Worm (Caenorhabditis elegans) whole organism, L1 larva: ENCODE data around the gene twk-28.

Source experiments
- F16B12.6 ChIP-seq: fragments of 150-350 bp; optimal IDR thresholded peaks from 2 replicates; lab custom pipeline; 2014; ENCODE audit warnings: missing biosample characterization, missing genetic modification characterization
- Y116A8C.19 ChIP-seq: sonication (generic microtip); optimal IDR thresholded peaks from 2 replicates; lab custom pipeline; 2016; ENCODE audit warnings: missing compliant biosample characterization, missing genetic modification characterization, borderline replicate concordance
- alr-1 ChIP-seq: fragments of 200-800 bp; sonication (Bioruptor generic); optimal IDR thresholded peaks from 2 replicates; lab custom pipeline; 2018; ENCODE audit warnings: borderline replicate concordance, mild to moderate bottlenecking, missing genetic modification characterization, missing compliant biosample characterization
- aly-2 ChIP-seq: fragments of 150-350 bp; optimal IDR thresholded peaks from 2 replicates; lab custom pipeline; 2014; ENCODE audit warnings: missing biosample characterization, missing genetic modification characterization
- ama-1 ChIP-seq: fragments of 150-350 bp; optimal IDR thresholded peaks from 2 replicates; lab custom pipeline; 2014
- blmp-1 ChIP-seq: fragments of 150-350 bp; optimal IDR thresholded peaks from 2 replicates; lab custom pipeline; 2014; ENCODE audit warnings: missing biosample characterization, missing genetic modification characterization
- ceh-63 ChIP-seq: fragments of 200-800 bp; sonication (Bioruptor generic); optimal IDR thresholded peaks from 2 replicates; lab custom pipeline; 2018; ENCODE audit warnings: mild to moderate bottlenecking, missing genetic modification characterization, missing compliant biosample characterization
- ceh-8 ChIP-seq: fragments of 200-800 bp; sonication (Bioruptor generic); optimal IDR thresholded peaks from 2 replicates; lab custom pipeline; 2018; ENCODE audit warnings: mild to moderate bottlenecking, missing genetic modification characterization, moderate library complexity, missing compliant biosample characterization
- dsc-1 ChIP-seq: sonication (generic microtip); optimal IDR thresholded peaks from 2 replicates; lab custom pipeline; 2016; ENCODE audit warnings: mild to moderate bottlenecking, missing genetic modification characterization, missing compliant biosample characterization
- efl-3 ChIP-seq: fragments of 200-800 bp; sonication (Bioruptor generic); optimal IDR thresholded peaks from 2 replicates; lab custom pipeline; 2018; ENCODE audit warnings: mild to moderate bottlenecking, missing genetic modification characterization, missing compliant biosample characterization
- elt-3 ChIP-seq, 6 experiments: fragments of 150-350 bp in 1 of 6; sonication (generic microtip); optimal IDR thresholded peaks; 2 replicates each; lab custom pipeline; 2017 to 2018; ENCODE audit warnings: missing biosample characterization in 6 of 6, missing genetic modification characterization in 6 of 6, inconsistent platforms in 1 of 6
- fkh-4 ChIP-seq: sonication (generic microtip); optimal IDR thresholded peaks from 2 replicates; lab custom pipeline; 2016; ENCODE audit warnings: missing compliant biosample characterization, missing genetic modification characterization, borderline replicate concordance
- hlh-17 ChIP-seq: fragments of 200-800 bp; sonication (Bioruptor generic); optimal IDR thresholded peaks from 2 replicates; lab custom pipeline; 2018; ENCODE audit warnings: missing genetic modification characterization, mild to moderate bottlenecking, missing compliant biosample characterization, moderate library complexity, borderline replicate concordance
- hlh-4 ChIP-seq: sonication (generic microtip); optimal IDR thresholded peaks from 2 replicates; lab custom pipeline; 2016; ENCODE audit warnings: mild to moderate bottlenecking, missing genetic modification characterization, missing compliant biosample characterization
- hpl-2 ChIP-seq: fragments of 150-350 bp; optimal IDR thresholded peaks from 2 replicates; lab custom pipeline; 2014; ENCODE audit warnings: missing biosample characterization, missing genetic modification reagents, missing genetic modification characterization
- isw-1 ChIP-seq: fragments of 200-800 bp; sonication (Bioruptor generic); IDR thresholded peaks from 2 replicates; pipeline ENCODE4 v1.3.6; 2022; ENCODE audit warnings: missing genetic modification characterization, missing compliant biosample characterization
- lin-14 ChIP-seq: fragments of 200-800 bp; sonication (Bioruptor generic); optimal IDR thresholded peaks from 2 replicates; lab custom pipeline; 2018; ENCODE audit warnings: mild to moderate bottlenecking, missing genetic modification characterization, moderate library complexity, missing compliant biosample characterization
- lin-15B ChIP-seq: fragments of 150-350 bp; sonication (generic microtip); optimal IDR thresholded peaks from 3 replicates; lab custom pipeline; 2014; ENCODE audit warnings: missing biosample characterization, missing genetic modification characterization
- lin-35 ChIP-seq, 2 experiments: fragments of 150-350 bp; optimal IDR thresholded peaks; 2 replicates each; lab custom pipeline; 2014; ENCODE audit warnings: missing biosample characterization in 2 of 2, missing genetic modification characterization in 2 of 2, missing genetic modification reagents in 2 of 2
- lin-39 ChIP-seq: fragments of 150-350 bp; optimal IDR thresholded peaks from 2 replicates; lab custom pipeline; 2014; ENCODE audit warnings: missing biosample characterization, missing genetic modification reagents, missing genetic modification characterization
- lsy-2 ChIP-seq, 2 experiments: fragments of 150-350 bp; optimal IDR thresholded peaks; 2 replicates each; lab custom pipeline; 2014; ENCODE audit warnings: missing biosample characterization in 2 of 2, missing genetic modification characterization in 2 of 2
- mab-9 ChIP-seq: fragments of 200-800 bp; sonication (Bioruptor generic); IDR thresholded peaks from 2 replicates; pipeline ENCODE4 v1.3.6; 2022; ENCODE audit warnings: missing genetic modification reagents, missing genetic modification characterization, missing compliant biosample characterization
- mef-2 ChIP-seq: fragments of 150-350 bp; optimal IDR thresholded peaks from 2 replicates; lab custom pipeline; 2014; ENCODE audit warnings: missing biosample characterization, missing genetic modification characterization
- mep-1 ChIP-seq: fragments of 150-350 bp; optimal IDR thresholded peaks from 2 replicates; lab custom pipeline; 2014; ENCODE audit warnings: missing biosample characterization, missing genetic modification characterization
- nhr-20 ChIP-seq: sonication (generic microtip); optimal IDR thresholded peaks from 2 replicates; lab custom pipeline; 2016; ENCODE audit warnings: mild to moderate bottlenecking, missing genetic modification characterization, missing compliant biosample characterization
- nhr-237 ChIP-seq: fragments of 150-350 bp; optimal IDR thresholded peaks from 2 replicates; lab custom pipeline; 2014; ENCODE audit warnings: missing biosample characterization, missing genetic modification characterization
- nhr-47 ChIP-seq: sonication (generic microtip); optimal IDR thresholded peaks from 2 replicates; lab custom pipeline; 2016; ENCODE audit warnings: mild to moderate bottlenecking, missing genetic modification characterization, moderate library complexity, missing compliant biosample characterization
- nhr-71 ChIP-seq: sonication (generic microtip); optimal IDR thresholded peaks from 2 replicates; lab custom pipeline; 2016; ENCODE audit warnings: mild to moderate bottlenecking, missing genetic modification characterization, moderate library complexity, missing compliant biosample characterization
- nhr-84 ChIP-seq: sonication (generic microtip); optimal IDR thresholded peaks from 2 replicates; lab custom pipeline; 2017; ENCODE audit warnings: missing biosample characterization, missing genetic modification characterization
- nhr-85 ChIP-seq: sonication (generic microtip); peaks from one replicate; lab custom pipeline; 2016; ENCODE audit warnings: missing genetic modification characterization, inconsistent platforms, missing compliant biosample characterization
- nhr-90 ChIP-seq: sonication (generic microtip); optimal IDR thresholded peaks from 2 replicates; lab custom pipeline; 2016; ENCODE audit warnings: mild to moderate bottlenecking, missing genetic modification characterization, missing compliant biosample characterization; ENCODE audit not compliant: poor library complexity
- pag-3 ChIP-seq: sonication (generic microtip); optimal IDR thresholded peaks from 2 replicates; lab custom pipeline; 2017; ENCODE audit warnings: missing genetic modification characterization, mild to moderate bottlenecking, missing compliant biosample characterization, antibody characterized with exemption, borderline replicate concordance; ENCODE audit not compliant: insufficient read depth
- rnt-1 ChIP-seq: sonication (generic microtip); optimal IDR thresholded peaks from 2 replicates; lab custom pipeline; 2016; ENCODE audit warnings: mild to moderate bottlenecking, missing genetic modification characterization, moderate library complexity, missing compliant biosample characterization
- skn-1 ChIP-seq: fragments of 150-350 bp; optimal IDR thresholded peaks from 2 replicates; lab custom pipeline; 2014; ENCODE audit warnings: missing biosample characterization, missing genetic modification characterization
- snu-23 ChIP-seq: sonication (generic microtip); optimal IDR thresholded peaks from 2 replicates; lab custom pipeline; 2016; ENCODE audit warnings: missing genetic modification characterization, missing compliant biosample characterization
- sox-4 ChIP-seq: sonication (generic microtip); optimal IDR thresholded peaks from 2 replicates; lab custom pipeline; 2016; ENCODE audit warnings: missing genetic modification characterization, missing compliant biosample characterization
- sptf-1 ChIP-seq: fragments of 150-350 bp; optimal IDR thresholded peaks from 2 replicates; lab custom pipeline; 2014; ENCODE audit warnings: missing biosample characterization, missing genetic modification characterization
- sup-37 ChIP-seq: fragments of 200-800 bp; sonication (Bioruptor generic); optimal IDR thresholded peaks from 2 replicates; lab custom pipeline; 2018; ENCODE audit warnings: mild to moderate bottlenecking, missing genetic modification characterization, missing compliant biosample characterization
- tbx-2 ChIP-seq: sonication (generic microtip); optimal IDR thresholded peaks from 2 replicates; lab custom pipeline; 2016; ENCODE audit warnings: missing genetic modification characterization, missing compliant biosample characterization
- unc-130 ChIP-seq: fragments of 150-350 bp; optimal IDR thresholded peaks from 2 replicates; lab custom pipeline; 2017; ENCODE audit warnings: missing biosample characterization, missing genetic modification characterization, inconsistent platforms
- unc-62 ChIP-seq: fragments of 150-350 bp; optimal IDR thresholded peaks from 2 replicates; lab custom pipeline; 2014; ENCODE audit warnings: missing biosample characterization, missing genetic modification reagents, missing genetic modification characterization
- unc-86 ChIP-seq: sonication (generic microtip); optimal IDR thresholded peaks from 2 replicates; lab custom pipeline; 2016; ENCODE audit warnings: missing genetic modification characterization, missing compliant biosample characterization
- vab-15 ChIP-seq: sonication (generic microtip); optimal IDR thresholded peaks from 2 replicates; lab custom pipeline; 2017; ENCODE audit warnings: missing genotype, mild to moderate bottlenecking, missing genetic modification characterization, missing compliant biosample characterization
- zip-4 ChIP-seq: fragments of 200-800 bp; sonication (Bioruptor generic); optimal IDR thresholded peaks from 2 replicates; lab custom pipeline; 2018; ENCODE audit warnings: mild to moderate bottlenecking, missing genetic modification characterization, moderate library complexity, missing compliant biosample characterization
- ztf-11 ChIP-seq, 2 experiments: sonication (generic microtip); optimal IDR thresholded peaks; 2 replicates each; lab custom pipeline; 2016 to 2017; ENCODE audit warnings: missing genetic modification characterization in 2 of 2, missing biosample characterization in 1 of 2, missing compliant biosample characterization in 1 of 2
- ztf-4 ChIP-seq: fragments of 150-350 bp; optimal IDR thresholded peaks from 2 replicates; lab custom pipeline; 2014; ENCODE audit warnings: missing biosample characterization, missing genetic modification characterization

twk-28 gene

ce11 chrX:4260297-4260696, 18.8 kb downstream of the twk-28 start, which contains the start of gene C52B9.4 (continued):
- TF ChIP-seq tbx-2 (tag; lab: Kevin White, UChicago), result peak; percentile 50
- peak; percentile 61 for TF ChIP-seq nhr-71 (tag; lab: Kevin White, UChicago)
- TF ChIP-seq sox-4 (tag; lab: Kevin White, UChicago), result no peak
- peak; percentile 29 for TF ChIP-seq mep-1 (tag; lab: Kevin White, UChicago)
- peak; percentile 17 for TF ChIP-seq unc-86 (tag; lab: Kevin White, UChicago)
- no peak for TF ChIP-seq blmp-1
- no peak for TF ChIP-seq ztf-4 (tag; lab: Kevin White, UChicago)
- TF ChIP-seq unc-62, result no peak
- TF ChIP-seq lsy-2 (tag; optimal IDR thresholded peaks at IDR 0.05; lab: Kevin White, UChicago), result peak; percentile 34 to 45
- TF ChIP-seq sup-37, result no peak
- no peak for TF ChIP-seq hlh-4
- TF ChIP-seq skn-1 (tag; lab: Kevin White, UChicago), result peak; percentile 40
- TF ChIP-seq lin-14 (GFP tag; lab: Kevin White, UChicago), result peak; percentile 67
- no peak for TF ChIP-seq vab-15 (tag; lab: Kevin White, UChicago)
- no peak for TF ChIP-seq mef-2 (tag; lab: Kevin White, UChicago)
- TF ChIP-seq F16B12.6 (tag; lab: Kevin White, UChicago), result peak; percentile 91
- TF ChIP-seq nhr-85, result peak; percentile 74
- TF ChIP-seq ceh-8, result no peak
- no peak for TF ChIP-seq fkh-4
- peak; percentile 63 for TF ChIP-seq snu-23 (GFP tag; lab: Kevin White, UChicago)
- TF ChIP-seq isw-1, result no peak
- TF ChIP-seq sptf-1 (tag; lab: Kevin White, UChicago), result no peak
- no peak for TF ChIP-seq efl-3 (GFP tag; lab: Kevin White, UChicago)
- peak; percentile 46 for TF ChIP-seq dsc-1 (tag; lab: Kevin White, UChicago)
- peak; percentile 49 for TF ChIP-seq nhr-20

DNA sequence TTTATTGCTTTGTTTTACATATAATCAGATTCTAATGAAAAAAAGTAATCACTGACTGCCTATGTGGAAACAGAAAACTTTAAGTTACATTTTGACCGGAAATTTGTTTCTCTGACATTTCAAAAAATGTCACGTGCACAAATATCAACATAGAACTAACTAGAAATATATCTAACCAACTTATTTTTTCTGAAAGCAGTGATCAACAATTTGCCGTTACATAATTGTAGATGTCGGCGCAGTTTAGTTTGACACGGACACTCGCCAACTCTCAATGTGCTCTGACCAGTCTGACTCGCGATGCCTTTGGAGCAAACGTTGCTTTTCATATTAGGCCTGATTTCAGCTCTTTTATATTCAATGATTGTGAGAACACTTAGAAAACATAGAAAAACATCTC, 22.4 kb downstream of the twk-28 start, which contains the start of gene srv-6:
Gene srv-6 (plus strand): TSS at position 301 of the 400 bp plus-strand sequence.
- no peak for TF ChIP-seq Y116A8C.19 (tag; lab: Kevin White, UChicago)
- TF ChIP-seq unc-130, result no peak
- no peak for TF ChIP-seq ztf-4 (tag; lab: Kevin White, UChicago)

- TF ChIP-seq nhr-237 (tag; lab: Kevin White, UChicago) (no peak), dsc-1 (tag; lab: Kevin White, UChicago) (no peak), tbx-2 (tag; lab: Kevin White, UChicago) (no peak), unc-86 (tag; lab: Kevin White, UChicago) (no peak), mab-9 (no peak), unc-62 (no peak), ztf-11 (tag; optimal IDR thresholded peaks at IDR 0.05; lab: Kevin White, UChicago) (no peak), nhr-84 (tag; lab: Kevin White, UChicago) (no peak), elt-3 (tag; optimal IDR thresholded peaks at IDR 0.05; lab: Kevin White, UChicago) (no peak), hpl-2 (GFP tag; lab: Kevin White, UChicago) (no peak)
- TF ChIP-seq, all 84 proteins: peak for 0
Observed at ce11 chrX:4255366-4255765, 23.8 kb downstream of the twk-28 start.

ce11 chrX:4254782-4255181, 24.4 kb downstream of the twk-28 start, which contains the start of gene taf-11.1:
taf-11.1 (plus strand) TSS chrX:4255170.
- no peak for TF ChIP-seq pag-3 (tag; lab: Kevin White, UChicago)
- TF ChIP-seq alr-1 (tag; lab: Kevin White, UChicago), result no peak
- TF ChIP-seq isw-1, result no peak
- TF ChIP-seq hlh-17 (GFP tag; lab: Kevin White, UChicago), result no peak
- TF ChIP-seq nhr-85, result peak; percentile 68
- no peak for TF ChIP-seq ceh-63 (GFP tag; lab: Kevin White, UChicago)
- TF ChIP-seq lsy-2 (tag; optimal IDR thresholded peaks at IDR 0.05; lab: Kevin White, UChicago), result peak in 1 of 2 experiments; percentile 24
- TF ChIP-seq rnt-1, result peak; percentile 29
- no peak for TF ChIP-seq nhr-47
- TF ChIP-seq aly-2 (tag; lab: Kevin White, UChicago), result no peak
- TF ChIP-seq ama-1 (lab: Kevin White, UChicago), result no peak
- no peak for TF ChIP-seq zip-4
- TF ChIP-seq lin-15B, result no peak
- peak; percentile 2 for TF ChIP-seq nhr-20
- peak in 1 of 2 experiments; percentile 53 for TF ChIP-seq lin-35 (GFP tag; optimal IDR thresholded peaks at IDR 0.05; lab: Kevin White, UChicago)
- TF ChIP-seq nhr-90, result no peak
- no peak for TF ChIP-seq lin-39 (tag; lab: Kevin White, UChicago)
- no peak for TF ChIP-seq sptf-1 (tag; lab: Kevin White, UChicago)
- TF ChIP-seq sox-4 (tag; lab: Kevin White, UChicago), result no peak
- peak; percentile 26 for TF ChIP-seq mep-1 (tag; lab: Kevin White, UChicago)
- peak; percentile 49 for TF ChIP-seq snu-23 (GFP tag; lab: Kevin White, UChicago)
- no peak for TF ChIP-seq ztf-11 (tag; optimal IDR thresholded peaks at IDR 0.05; lab: Kevin White, UChicago)
- no peak for TF ChIP-seq hlh-4
